Fruit fly (Drosophila melanogaster): ENCODE results near the gene CG6041.
A peak's percentile ranks its signal among the peaks of the same experiment; 100 is the strongest.
"Not testable (repeated sequence)": the region's sequence is repeated elsewhere in the genome, so short reads cannot be mapped to it uniquely, and the experiment has no call there.

Gene CG6041

dm6 chrX:5935072-5935738 is 12.8 kb upstream of the CG6041 start (continued):
- no peak for TF ChIP-seq CG8319 (GFP tag; optimal IDR thresholded peaks at IDR 0.05)
- TF ChIP-seq esn (GFP tag; optimal IDR thresholded peaks at IDR 0.05), result no peak
- TF ChIP-seq CG1621 (tag; optimal IDR thresholded peaks at IDR 0.05), result peak; percentile 78
- TF ChIP-seq CG3919 (GFP tag; optimal IDR thresholded peaks at IDR 0.05), result peak; percentile 42
- TF ChIP-seq salr (GFP tag; optimal IDR thresholded peaks at IDR 0.05), result peak; percentile 73 to 74
- peak; percentile 53 for TF ChIP-seq CG34406 (GFP tag; optimal IDR thresholded peaks at IDR 0.05)
- peak; percentile 12 for TF ChIP-seq CG7368 (GFP tag; optimal IDR thresholded peaks at IDR 0.05)
- TF ChIP-seq eg (GFP tag; IDR thresholded peaks at IDR 0.05), result peak; percentile 91
- TF ChIP-seq CG6854 (GFP tag; optimal IDR thresholded peaks at IDR 0.05), result peak; percentile 70
- peak; percentile 95 for TF ChIP-seq dac (GFP tag; optimal IDR thresholded peaks at IDR 0.05)
- TF ChIP-seq Hr38 (GFP tag; optimal IDR thresholded peaks at IDR 0.05), result no peak
- TF ChIP-seq CG8632 (GFP tag; optimal IDR thresholded peaks at IDR 0.05), result peak; percentile 47
- no peak for TF ChIP-seq topi (GFP tag; optimal IDR thresholded peaks at IDR 0.05)
- TF ChIP-seq CG6808 (GFP tag; optimal IDR thresholded peaks at IDR 0.05), result peak; percentile 89
- peak; percentile 65 for TF ChIP-seq fd59A (GFP tag; optimal IDR thresholded peaks at IDR 0.05)
- peak; percentile 78 for TF ChIP-seq spab (GFP tag; optimal IDR thresholded peaks at IDR 0.05)

- TF ChIP-seq Eip78C (GFP tag), result peak; percentile 10
- no peak for TF ChIP-seq fd85E (GFP tag; optimal IDR thresholded peaks at IDR 0.05)
- peak; percentile 22 for TF ChIP-seq CG1621 (tag; optimal IDR thresholded peaks at IDR 0.05)
- no peak for TF ChIP-seq Eip75B (GFP tag; optimal IDR thresholded peaks at IDR 0.05)
Observed at dm6 chrX:5941824-5942223, 6.1 kb upstream of the CG6041 start.

DNA sequence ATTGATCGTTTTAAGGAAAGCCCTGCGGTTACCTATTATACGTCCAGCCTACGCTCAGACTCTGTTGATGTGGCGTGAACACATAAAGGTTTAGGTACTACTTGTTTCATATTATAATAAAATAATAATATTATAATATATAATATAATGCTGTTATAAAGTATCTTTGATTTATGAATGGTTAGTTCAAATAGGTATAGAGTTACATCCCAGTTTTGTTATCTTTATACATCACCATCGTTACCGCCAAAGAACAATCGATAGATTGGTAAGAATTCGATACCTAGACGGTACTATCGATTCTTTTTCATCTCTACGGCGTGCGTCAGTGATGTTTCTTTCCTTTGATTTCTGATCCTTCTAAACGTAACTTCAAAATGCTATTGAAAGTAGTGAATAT is 5.7 kb upstream of the CG6041 start, which contains the start of gene CG12728:
Gene CG12728, plus strand, starts transcription at position 301 of the 400 bp plus-strand sequence.
- not testable (repeated sequence) for TF ChIP-seq Ets96B (tag; optimal IDR thresholded peaks at IDR 0.05); eg (GFP tag; IDR thresholded peaks at IDR 0.05); CG32006 (GFP tag; optimal IDR thresholded peaks at IDR 0.05)

DNA sequence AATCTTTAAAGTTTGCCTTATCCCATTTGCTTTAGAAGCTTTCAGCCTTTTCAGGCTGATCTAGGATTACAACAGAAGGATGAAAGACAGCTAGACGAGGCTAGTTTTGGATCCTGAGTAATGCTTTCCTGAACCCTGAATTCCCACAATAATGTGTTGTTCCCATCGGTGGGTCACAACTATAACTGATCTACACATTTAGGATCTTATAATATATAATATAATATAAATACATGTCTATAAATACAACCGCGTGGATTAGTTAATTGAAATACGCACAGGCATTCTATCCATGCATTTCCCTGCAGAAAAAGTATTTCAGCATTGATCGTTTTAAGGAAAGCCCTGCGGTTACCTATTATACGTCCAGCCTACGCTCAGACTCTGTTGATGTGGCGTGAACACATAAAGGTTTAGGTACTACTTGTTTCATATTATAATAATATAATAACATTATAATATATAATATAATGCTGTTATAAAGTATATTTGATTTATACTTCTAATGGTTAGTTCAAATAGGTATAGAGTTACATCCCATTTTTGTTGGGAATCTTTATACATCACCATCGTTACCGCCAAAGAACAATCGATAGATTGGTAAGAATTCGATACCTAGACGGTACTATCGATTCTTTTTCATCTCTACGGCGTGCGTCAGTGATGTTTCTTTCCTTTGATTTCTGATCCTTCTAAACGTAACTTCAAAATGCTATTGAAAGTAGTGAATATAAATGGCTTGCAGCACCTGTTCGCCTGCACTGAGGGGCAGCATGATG is 2.7 kb upstream of the CG6041 start, which contains the start of gene CG32756:
Gene CG32756, plus strand, starts transcription at position 631 of the 779 bp plus-strand sequence.
- not testable (repeated sequence) for TF ChIP-seq eg (GFP tag; IDR thresholded peaks at IDR 0.05); Sox15 (GFP tag; optimal IDR thresholded peaks at IDR 0.05); Eip78C (GFP tag)

DNA sequence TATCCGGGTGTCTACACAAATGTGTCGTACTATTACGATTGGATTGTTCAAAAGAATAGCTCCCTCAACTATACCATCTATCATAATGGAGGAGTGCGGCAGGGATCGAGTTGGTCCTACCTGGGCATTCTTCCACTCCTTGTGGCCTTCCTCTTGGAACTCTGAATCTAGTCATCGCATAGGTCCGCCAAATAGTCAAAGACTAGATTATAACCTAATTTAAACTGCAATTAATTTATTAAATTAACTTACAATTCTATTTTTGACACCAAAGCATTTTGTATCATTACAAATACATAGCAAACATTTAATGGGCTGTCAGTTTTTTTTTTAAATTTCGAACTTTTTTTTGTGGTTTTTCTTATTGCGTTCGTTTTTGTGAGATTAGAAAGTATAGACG is 2.0 kb downstream of the CG6041 start, which contains the start of gene CG32755:
Gene CG32755, plus strand, starts transcription at position 301 of the 400 bp plus-strand sequence.
- TF ChIP-seq CG6276 (GFP tag; optimal IDR thresholded peaks at IDR 0.05), result no peak
- TF ChIP-seq CG3032 (tag; optimal IDR thresholded peaks at IDR 0.05), result no peak
- no peak for TF ChIP-seq Hr4 (GFP tag; optimal IDR thresholded peaks at IDR 0.05)
- TF ChIP-seq CG32006 (GFP tag; optimal IDR thresholded peaks at IDR 0.05), result no peak
- TF ChIP-seq svp (GFP tag), result no peak
- TF ChIP-seq CG31627 (GFP tag; optimal IDR thresholded peaks at IDR 0.05), result no peak
- TF ChIP-seq Met (GFP tag; optimal IDR thresholded peaks at IDR 0.05), result no peak
- TF ChIP-seq CG11294 (GFP tag; IDR thresholded peaks at IDR 0.05), result no peak

dm6 chrX:5952265-5952664 is 4.3 kb downstream of the CG6041 start, which contains the start of gene CG6048:
CG6048 (plus strand) TSS chrX:5952565.
- TF ChIP-seq esn (GFP tag; optimal IDR thresholded peaks at IDR 0.05) (no peak), dac (GFP tag; optimal IDR thresholded peaks at IDR 0.05) (no peak), CG11902 (GFP tag; optimal IDR thresholded peaks at IDR 0.05) (no peak), Eip78C (GFP tag) (no peak), CG1621 (tag; optimal IDR thresholded peaks at IDR 0.05) (no peak), Blimp-1 (GFP tag; optimal IDR thresholded peaks at IDR 0.05) (no peak), Smox (GFP tag; optimal IDR thresholded peaks at IDR 0.05) (no peak), OdsH (GFP tag; optimal IDR thresholded peaks at IDR 0.05) (no peak), Sox14 (GFP tag; optimal IDR thresholded peaks at IDR 0.05) (no peak), Eip93F (GFP tag; optimal IDR thresholded peaks at IDR 0.05) (no peak)

Measured in whole organism, prepupa.